Worm (Caenorhabditis elegans) whole organism, L1 larva: ENCODE measurements around the gene scc-2.

ENCODE experiments used
- C34B4.2 ChIP-seq: sonication (generic microtip); optimal IDR thresholded peaks from 2 replicates; lab custom pipeline; 2017; ENCODE audit warnings: mild to moderate bottlenecking, missing genetic modification characterization, missing compliant biosample characterization
- F16B12.6 ChIP-seq: fragments of 150-350 bp; optimal IDR thresholded peaks from 2 replicates; lab custom pipeline; 2014; ENCODE audit warnings: missing biosample characterization, missing genetic modification characterization
- alr-1 ChIP-seq: fragments of 200-800 bp; sonication (Bioruptor generic); optimal IDR thresholded peaks from 2 replicates; lab custom pipeline; 2018; ENCODE audit warnings: borderline replicate concordance, mild to moderate bottlenecking, missing genetic modification characterization, missing compliant biosample characterization
- blmp-1 ChIP-seq: fragments of 150-350 bp; optimal IDR thresholded peaks from 2 replicates; lab custom pipeline; 2014; ENCODE audit warnings: missing biosample characterization, missing genetic modification characterization
- ceh-8 ChIP-seq: fragments of 200-800 bp; sonication (Bioruptor generic); optimal IDR thresholded peaks from 2 replicates; lab custom pipeline; 2018; ENCODE audit warnings: mild to moderate bottlenecking, missing genetic modification characterization, moderate library complexity, missing compliant biosample characterization
- ceh-88 ChIP-seq: fragments of 200-800 bp; sonication (Bioruptor generic); IDR thresholded peaks from 2 replicates; pipeline ENCODE4 v1.3.6; 2022; ENCODE audit warnings: missing genetic modification characterization, missing compliant biosample characterization
- ceh-90 ChIP-seq: sonication (generic microtip); optimal IDR thresholded peaks from 2 replicates; lab custom pipeline; 2016; ENCODE audit warnings: missing genetic modification characterization, missing compliant biosample characterization
- dpl-1 ChIP-seq, 3 experiments: fragments of 150-350 bp in 2 of 3; sonication (generic microtip) in 1 of 3; optimal IDR thresholded peaks; 2 replicates each; lab custom pipeline; 2014 to 2017; ENCODE audit warnings: missing biosample characterization in 3 of 3, missing genetic modification characterization in 3 of 3, missing genetic modification reagents in 3 of 3
- dsc-1 ChIP-seq: sonication (generic microtip); optimal IDR thresholded peaks from 2 replicates; lab custom pipeline; 2016; ENCODE audit warnings: mild to moderate bottlenecking, missing genetic modification characterization, missing compliant biosample characterization
- efl-1 ChIP-seq, 4 experiments: fragments of 150-350 bp; optimal IDR thresholded peaks in 3 of 4; peaks in 1 of 4; 1 replicate in 1 of 4; 2 replicates in 3 of 4; lab custom pipeline; 2014; ENCODE audit warnings: missing biosample characterization in 2 of 4, missing genetic modification characterization in 2 of 4, missing genetic modification reagents in 2 of 4
- egl-13 ChIP-seq: sonication (generic microtip); optimal IDR thresholded peaks from 2 replicates; lab custom pipeline; 2016; ENCODE audit warnings: missing genotype, missing genetic modification reagents, missing genetic modification characterization, missing compliant biosample characterization
- egl-27 ChIP-seq, 2 experiments: fragments of 150-350 bp in 1 of 2; sonication (generic microtip); optimal IDR thresholded peaks; 3 replicates each; lab custom pipeline; 2017 to 2018; ENCODE audit warnings: missing biosample characterization in 2 of 2, missing genetic modification characterization in 2 of 2, missing genetic modification reagents in 2 of 2
- elt-2 ChIP-seq: sonication (generic microtip); optimal IDR thresholded peaks from 2 replicates; lab custom pipeline; 2016; ENCODE audit warnings: missing genetic modification characterization, mild to moderate bottlenecking, inconsistent platforms, missing compliant biosample characterization, missing genetic modification reagents
- elt-3 ChIP-seq, 6 experiments: fragments of 150-350 bp in 1 of 6; sonication (generic microtip); optimal IDR thresholded peaks; 2 replicates each; lab custom pipeline; 2017 to 2018; ENCODE audit warnings: missing biosample characterization in 6 of 6, missing genetic modification characterization in 6 of 6, inconsistent platforms in 1 of 6
- ets-5 ChIP-seq: fragments of 200-800 bp; sonication (Bioruptor generic); IDR thresholded peaks from 2 replicates; pipeline ENCODE4 v1.3.6; 2022; ENCODE audit warnings: missing genetic modification characterization, missing compliant biosample characterization
- fkh-10 ChIP-seq: sonication (generic microtip); optimal IDR thresholded peaks from 2 replicates; lab custom pipeline; 2017; ENCODE audit warnings: missing biosample characterization, missing genetic modification reagents, missing genetic modification characterization
- fkh-4 ChIP-seq: sonication (generic microtip); optimal IDR thresholded peaks from 2 replicates; lab custom pipeline; 2016; ENCODE audit warnings: missing compliant biosample characterization, missing genetic modification characterization, borderline replicate concordance
- fkh-8 ChIP-seq: sonication (generic microtip); optimal IDR thresholded peaks from 2 replicates; lab custom pipeline; 2016; ENCODE audit warnings: mild to moderate bottlenecking, missing genetic modification characterization, missing compliant biosample characterization
- fos-1 ChIP-seq: fragments of 150-350 bp; optimal IDR thresholded peaks from 2 replicates; lab custom pipeline; 2014; ENCODE audit warnings: missing biosample characterization, missing genetic modification characterization
- grh-1 ChIP-seq: fragments of 200-800 bp; sonication (Bioruptor generic); IDR thresholded peaks from 2 replicates; pipeline ENCODE4 v1.3.6; 2022; ENCODE audit warnings: missing genetic modification reagents, missing genetic modification characterization, missing compliant biosample characterization
- hlh-17 ChIP-seq: fragments of 200-800 bp; sonication (Bioruptor generic); optimal IDR thresholded peaks from 2 replicates; lab custom pipeline; 2018; ENCODE audit warnings: missing genetic modification characterization, mild to moderate bottlenecking, missing compliant biosample characterization, moderate library complexity, borderline replicate concordance
- hlh-4 ChIP-seq: sonication (generic microtip); optimal IDR thresholded peaks from 2 replicates; lab custom pipeline; 2016; ENCODE audit warnings: mild to moderate bottlenecking, missing genetic modification characterization, missing compliant biosample characterization
- hpl-2 ChIP-seq: fragments of 150-350 bp; optimal IDR thresholded peaks from 2 replicates; lab custom pipeline; 2014; ENCODE audit warnings: missing biosample characterization, missing genetic modification reagents, missing genetic modification characterization
- jun-1 ChIP-seq: fragments of 150-350 bp; optimal IDR thresholded peaks from 2 replicates; lab custom pipeline; 2014; ENCODE audit warnings: missing biosample characterization, missing genetic modification reagents, missing genetic modification characterization
- lin-13 ChIP-seq: fragments of 150-350 bp; optimal IDR thresholded peaks from 2 replicates; lab custom pipeline; 2014; ENCODE audit warnings: missing biosample characterization, missing genetic modification reagents, missing genetic modification characterization
- lin-15B ChIP-seq: fragments of 150-350 bp; sonication (generic microtip); optimal IDR thresholded peaks from 3 replicates; lab custom pipeline; 2014; ENCODE audit warnings: missing biosample characterization, missing genetic modification characterization
- lir-3 ChIP-seq: sonication (generic microtip); optimal IDR thresholded peaks from 2 replicates; lab custom pipeline; 2016; ENCODE audit warnings: mild to moderate bottlenecking, missing genetic modification characterization, moderate library complexity, missing compliant biosample characterization; ENCODE audit not compliant: poor library complexity
- mab-9 ChIP-seq: fragments of 200-800 bp; sonication (Bioruptor generic); IDR thresholded peaks from 2 replicates; pipeline ENCODE4 v1.3.6; 2022; ENCODE audit warnings: missing genetic modification reagents, missing genetic modification characterization, missing compliant biosample characterization
- mdl-1 ChIP-seq, 2 experiments: fragments of 150-350 bp; optimal IDR thresholded peaks; 2 replicates each; lab custom pipeline; 2014 to 2017; ENCODE audit warnings: missing biosample characterization in 2 of 2, missing genetic modification characterization in 2 of 2, inconsistent platforms in 1 of 2
- nhr-11 ChIP-seq: fragments of 150-350 bp; optimal IDR thresholded peaks from 2 replicates; lab custom pipeline; 2014; ENCODE audit warnings: missing biosample characterization, missing genetic modification characterization
- nhr-47 ChIP-seq: sonication (generic microtip); optimal IDR thresholded peaks from 2 replicates; lab custom pipeline; 2016; ENCODE audit warnings: mild to moderate bottlenecking, missing genetic modification characterization, moderate library complexity, missing compliant biosample characterization
- nhr-71 ChIP-seq: sonication (generic microtip); optimal IDR thresholded peaks from 2 replicates; lab custom pipeline; 2016; ENCODE audit warnings: mild to moderate bottlenecking, missing genetic modification characterization, moderate library complexity, missing compliant biosample characterization
- nhr-77 ChIP-seq: fragments of 150-350 bp; optimal IDR thresholded peaks from 2 replicates; lab custom pipeline; 2014; ENCODE audit warnings: missing biosample characterization, missing genetic modification characterization
- nhr-85 ChIP-seq: sonication (generic microtip); peaks from one replicate; lab custom pipeline; 2016; ENCODE audit warnings: missing genetic modification characterization, inconsistent platforms, missing compliant biosample characterization
- nhr-90 ChIP-seq: sonication (generic microtip); optimal IDR thresholded peaks from 2 replicates; lab custom pipeline; 2016; ENCODE audit warnings: mild to moderate bottlenecking, missing genetic modification characterization, missing compliant biosample characterization; ENCODE audit not compliant: poor library complexity
- pax-3 ChIP-seq: fragments of 200-800 bp; sonication (Bioruptor generic); optimal IDR thresholded peaks from 2 replicates; lab custom pipeline; 2018; ENCODE audit warnings: mild to moderate bottlenecking, missing genetic modification characterization, moderate library complexity, missing compliant biosample characterization
- rnt-1 ChIP-seq: sonication (generic microtip); optimal IDR thresholded peaks from 2 replicates; lab custom pipeline; 2016; ENCODE audit warnings: mild to moderate bottlenecking, missing genetic modification characterization, moderate library complexity, missing compliant biosample characterization
- skn-1 ChIP-seq: fragments of 150-350 bp; optimal IDR thresholded peaks from 2 replicates; lab custom pipeline; 2014; ENCODE audit warnings: missing biosample characterization, missing genetic modification characterization
- sptf-1 ChIP-seq: fragments of 150-350 bp; optimal IDR thresholded peaks from 2 replicates; lab custom pipeline; 2014; ENCODE audit warnings: missing biosample characterization, missing genetic modification characterization
- tlp-1 ChIP-seq: fragments of 150-350 bp; optimal IDR thresholded peaks from 2 replicates; lab custom pipeline; 2014; ENCODE audit warnings: missing biosample characterization, missing genetic modification characterization
- unc-86 ChIP-seq: sonication (generic microtip); optimal IDR thresholded peaks from 2 replicates; lab custom pipeline; 2016; ENCODE audit warnings: missing genetic modification characterization, missing compliant biosample characterization
- vab-15 ChIP-seq: sonication (generic microtip); optimal IDR thresholded peaks from 2 replicates; lab custom pipeline; 2017; ENCODE audit warnings: missing genotype, mild to moderate bottlenecking, missing genetic modification characterization, missing compliant biosample characterization
- xbp-1 ChIP-seq: sonication (generic microtip); optimal IDR thresholded peaks from 2 replicates; lab custom pipeline; 2016; ENCODE audit warnings: missing genetic modification characterization, missing compliant biosample characterization
- ztf-11 ChIP-seq, 2 experiments: sonication (generic microtip); optimal IDR thresholded peaks; 2 replicates each; lab custom pipeline; 2016 to 2017; ENCODE audit warnings: missing genetic modification characterization in 2 of 2, missing biosample characterization in 1 of 2, missing compliant biosample characterization in 1 of 2
- ztf-4 ChIP-seq: fragments of 150-350 bp; optimal IDR thresholded peaks from 2 replicates; lab custom pipeline; 2014; ENCODE audit warnings: missing biosample characterization, missing genetic modification characterization

scc-2 gene

ce11 chrII:288705-289205 is 25.3 kb upstream of the scc-2 start, which contains the start of gene mrpl-41:
mrpl-41 (plus strand) TSS chrII:288939.
- TF ChIP-seq egl-13 (tag; lab: Kevin White, UChicago) (no peak), efl-1 (optimal IDR thresholded peaks at IDR 0.05; lab: Kevin White, UChicago) (no peak), efl-1 (GFP tag; optimal IDR thresholded peaks at IDR 0.05 in 1 of 2; lab: Kevin White, UChicago) (peak in 1 of 2 experiments; percentile 91)

- no peak for TF ChIP-seq dpl-1 (GFP tag; optimal IDR thresholded peaks at IDR 0.05; lab: Kevin White, UChicago)
- TF ChIP-seq ets-5 (GFP tag; lab: Robert Waterston, UW), result no peak
- TF ChIP-seq dsc-1 (tag; lab: Kevin White, UChicago), result no peak
- TF ChIP-seq sptf-1, result no peak
- no peak for TF ChIP-seq hlh-4 (tag; lab: Kevin White, UChicago)
- TF ChIP-seq elt-2 (tag; lab: Kevin White, UChicago), result no peak
- TF ChIP-seq nhr-71 (tag; lab: Kevin White, UChicago), result no peak
- TF ChIP-seq blmp-1, result no peak
- no peak for TF ChIP-seq C34B4.2 (tag; lab: Kevin White, UChicago)
- no peak for TF ChIP-seq lin-13 (GFP tag; lab: Kevin White, UChicago)
- TF ChIP-seq lir-3, result no peak
- no peak for TF ChIP-seq fos-1
- TF ChIP-seq, all 84 proteins: peak for 0
Observed at ce11 chrII:286551-286724, 23.0 kb upstream of the scc-2 start, which contains the start of gene misc-1. misc-1 (plus strand) TSS chrII:286625.

- TF ChIP-seq grh-1 (GFP tag; lab: Robert Waterston, UW), result peak; percentile 77
- peak; percentile 69 for TF ChIP-seq nhr-11 (tag; lab: Kevin White, UChicago)
- TF ChIP-seq ztf-4, result peak; percentile 27
- TF ChIP-seq unc-86, result peak; percentile 78
- TF ChIP-seq vab-15 (tag; lab: Kevin White, UChicago), result no peak
- TF ChIP-seq ceh-8 (GFP tag; lab: Kevin White, UChicago), result peak; percentile 61
- no peak for TF ChIP-seq egl-27 (tag; optimal IDR thresholded peaks at IDR 0.05; lab: Kevin White, UChicago)
- TF ChIP-seq elt-3 (tag; optimal IDR thresholded peaks at IDR 0.05; lab: Kevin White, UChicago), result peak in 2 of 6 experiments; percentile 68 to 92
- no peak for TF ChIP-seq hlh-17 (GFP tag; lab: Kevin White, UChicago)
- peak; percentile 90 for TF ChIP-seq nhr-85 (tag; lab: Kevin White, UChicago)
- no peak for TF ChIP-seq sptf-1
- peak; percentile 38 for TF ChIP-seq nhr-77 (tag; lab: Kevin White, UChicago)
- peak; percentile 92 for TF ChIP-seq nhr-47
- peak; percentile 82 for TF ChIP-seq mab-9 (GFP tag; lab: Robert Waterston, UW)
- TF ChIP-seq hpl-2 (GFP tag; lab: Kevin White, UChicago), result no peak
- TF ChIP-seq fkh-4 (tag; lab: Kevin White, UChicago), result no peak
- TF ChIP-seq nhr-90 (tag; lab: Kevin White, UChicago), result peak; percentile 86
- TF ChIP-seq hlh-4 (tag; lab: Kevin White, UChicago), result no peak
- TF ChIP-seq ztf-11 (tag; optimal IDR thresholded peaks at IDR 0.05; lab: Kevin White, UChicago), result peak in 1 of 2 experiments; percentile 54
- peak; percentile 64 for TF ChIP-seq F16B12.6 (tag; lab: Kevin White, UChicago)
- TF ChIP-seq skn-1 (tag; lab: Kevin White, UChicago), result peak; percentile 95
- TF ChIP-seq dsc-1 (tag; lab: Kevin White, UChicago), result peak; percentile 88
- peak; percentile 88 for TF ChIP-seq xbp-1 (tag; lab: Kevin White, UChicago)
- TF ChIP-seq ceh-88, result 0 out of 2 replicates have a peak, but pooled peaks have one; percentile 23
- no peak for TF ChIP-seq alr-1 (tag; lab: Kevin White, UChicago)
- peak; percentile 89 for TF ChIP-seq rnt-1 (tag; lab: Kevin White, UChicago)
- TF ChIP-seq jun-1 (tag; lab: Kevin White, UChicago), result peak; percentile 82
- TF ChIP-seq tlp-1 (tag; lab: Kevin White, UChicago), result no peak
- TF ChIP-seq nhr-71 (tag; lab: Kevin White, UChicago), result peak; percentile 91
- TF ChIP-seq pax-3 (tag; lab: Kevin White, UChicago), result peak; percentile 63
- peak; percentile 43 for TF ChIP-seq ceh-90
- no peak for TF ChIP-seq fkh-10 (GFP tag; lab: Kevin White, UChicago)
- peak in 1 of 2 experiments; percentile 72 for TF ChIP-seq mdl-1 (tag; optimal IDR thresholded peaks at IDR 0.05; lab: Kevin White, UChicago)
- TF ChIP-seq fkh-8 (tag; lab: Kevin White, UChicago), result peak; percentile 80
- TF ChIP-seq lin-15B, result peak; percentile 82
- TF ChIP-seq blmp-1, result peak; percentile 77
Observed at ce11 chrII:285627-286550, 22.4 kb upstream of the scc-2 start, which contains the start of gene B0432.10. B0432.10 (minus strand) TSS chrII:286275.
